Worm (Caenorhabditis elegans) whole organism, L4 larva: Measurements from ENCODE around the gene C34B4.4.

Source experiments
- F26F4.8 ChIP-seq: fragments of 200-800 bp; sonication (Bioruptor generic); conservative IDR thresholded peaks from 2 replicates; pipeline ENCODE4 v1.3.6; 2022; ENCODE audit warnings: missing genetic modification characterization, missing compliant biosample characterization
- F49E8.2 ChIP-seq: sonication (generic microtip); optimal IDR thresholded peaks from 2 replicates; lab custom pipeline; 2016; ENCODE audit warnings: missing compliant biosample characterization, mild to moderate bottlenecking, missing genetic modification characterization, borderline replicate concordance
- R02D3.7 ChIP-seq: fragments of 150-350 bp; sonication (generic microtip); optimal IDR thresholded peaks from 3 replicates; lab custom pipeline; 2014; ENCODE audit warnings: missing biosample characterization, missing genetic modification characterization
- Y5F2A.4 ChIP-seq: fragments of 200-800 bp; sonication (Bioruptor generic); optimal IDR thresholded peaks from 2 replicates; lab custom pipeline; 2018; ENCODE audit warnings: mild to moderate bottlenecking, missing genetic modification characterization, missing compliant biosample characterization
- aha-1 ChIP-seq: fragments of 150-350 bp; peaks from one replicate; lab custom pipeline; 2014; ENCODE audit warnings: missing biosample characterization, missing genetic modification characterization
- ama-1 ChIP-seq: fragments of 150-350 bp; optimal IDR thresholded peaks from 2 replicates; lab custom pipeline; 2014; ENCODE audit warnings: inconsistent platforms, mixed read lengths
- arid-1 ChIP-seq: fragments of 200-800 bp; sonication (Bioruptor generic); conservative IDR thresholded peaks from 2 replicates; pipeline ENCODE4 v1.3.6; 2022; ENCODE audit warnings: missing genetic modification reagents, missing genetic modification characterization, missing compliant biosample characterization
- attf-4 ChIP-seq: sonication (generic microtip); optimal IDR thresholded peaks from 3 replicates; lab custom pipeline; 2017; ENCODE audit warnings: missing biosample characterization, missing genetic modification characterization
- ceh-62 ChIP-seq: sonication (generic microtip); optimal IDR thresholded peaks from 2 replicates; lab custom pipeline; 2017; ENCODE audit warnings: missing biosample characterization, missing genetic modification characterization
- ctbp-1 ChIP-seq: fragments of 200-800 bp; sonication (Bioruptor generic); IDR thresholded peaks from 2 replicates; pipeline ENCODE4 v1.3.6; 2022; ENCODE audit warnings: missing genetic modification reagents, missing genetic modification characterization, missing compliant biosample characterization
- dmd-6 ChIP-seq: fragments of 200-800 bp; sonication (Bioruptor generic); IDR thresholded peaks from 2 replicates; pipeline ENCODE4 v1.3.6; 2022; ENCODE audit warnings: missing genetic modification reagents, missing genetic modification characterization, missing compliant biosample characterization
- dpl-1 ChIP-seq: fragments of 150-350 bp; optimal IDR thresholded peaks from 2 replicates; lab custom pipeline; 2014; ENCODE audit warnings: missing biosample characterization, missing genetic modification reagents, missing genetic modification characterization
- dve-1 ChIP-seq: sonication (generic microtip); optimal IDR thresholded peaks from 2 replicates; lab custom pipeline; 2017; ENCODE audit warnings: antibody characterized with exemption, mild to moderate bottlenecking, missing genetic modification characterization, missing compliant biosample characterization; ENCODE audit not compliant: insufficient read depth
- egl-27 ChIP-seq: sonication (generic microtip); optimal IDR thresholded peaks from 3 replicates; lab custom pipeline; 2017; ENCODE audit warnings: missing biosample characterization, missing genetic modification reagents, missing genetic modification characterization
- fkh-10 ChIP-seq: fragments of 150-350 bp; optimal IDR thresholded peaks from 2 replicates; lab custom pipeline; 2014; ENCODE audit warnings: missing biosample characterization, missing genetic modification reagents, missing genetic modification characterization
- fos-1 ChIP-seq: fragments of 150-350 bp; optimal IDR thresholded peaks from 2 replicates; lab custom pipeline; 2014; ENCODE audit warnings: missing biosample characterization, missing genetic modification characterization
- gei-8 ChIP-seq: fragments of 200-800 bp; sonication (Bioruptor generic); optimal IDR thresholded peaks from 2 replicates; lab custom pipeline; 2018; ENCODE audit warnings: mild to moderate bottlenecking, missing genetic modification characterization, missing compliant biosample characterization
- hif-1 ChIP-seq, 2 experiments: sonication (generic microtip); optimal IDR thresholded peaks; 2 replicates each; lab custom pipeline; 2016 to 2017; ENCODE audit warnings: missing compliant biosample characterization in 2 of 2, missing genetic modification characterization in 2 of 2, missing genetic modification reagents in 2 of 2, missing genotype in 2 of 2, mild to moderate bottlenecking in 1 of 2
- hmg-1.1 ChIP-seq: fragments of 200-800 bp; sonication (Bioruptor generic); IDR thresholded peaks from 2 replicates; pipeline ENCODE4 v1.3.6; 2022; ENCODE audit warnings: missing genetic modification reagents, missing genetic modification characterization, missing compliant biosample characterization
- lin-1 ChIP-seq: fragments of 200-800 bp; sonication (Bioruptor generic); IDR thresholded peaks from 2 replicates; pipeline ENCODE4 v1.3.6; 2022; ENCODE audit warnings: missing genetic modification reagents, missing genetic modification characterization, missing compliant biosample characterization
- lin-38 ChIP-seq: fragments of 200-800 bp; sonication (Bioruptor generic); IDR thresholded peaks from 2 replicates; pipeline ENCODE4 v1.3.6; 2022; ENCODE audit warnings: missing genetic modification reagents, missing genetic modification characterization, missing compliant biosample characterization
- lin-39 ChIP-seq: fragments of 150-350 bp; optimal IDR thresholded peaks from 2 replicates; lab custom pipeline; 2014; ENCODE audit warnings: missing biosample characterization, missing genetic modification reagents, missing genetic modification characterization
- lsy-2 ChIP-seq, 2 experiments: fragments of 150-350 bp in 1 of 2; sonication (generic microtip) in 1 of 2; optimal IDR thresholded peaks; 2 replicates each; lab custom pipeline; 2014 to 2017; ENCODE audit warnings: missing biosample characterization in 2 of 2, missing genetic modification characterization in 2 of 2
- madf-5 ChIP-seq, 2 experiments: fragments of 200-800 bp; sonication (Bioruptor generic); IDR thresholded peaks; 2 replicates each; pipeline ENCODE4 v1.3.6; 2022; ENCODE audit warnings: missing compliant biosample characterization in 2 of 2, missing genetic modification characterization in 2 of 2
- mdl-1 ChIP-seq, 2 experiments: fragments of 150-350 bp in 1 of 2; sonication (generic microtip) in 1 of 2; optimal IDR thresholded peaks; 2 replicates each; lab custom pipeline; 2014 to 2017; ENCODE audit warnings: missing biosample characterization in 2 of 2, missing genetic modification characterization in 2 of 2
- mdt-29 ChIP-seq: fragments of 200-800 bp; sonication (Bioruptor generic); IDR thresholded peaks from 2 replicates; pipeline ENCODE4 v1.3.6; 2022; ENCODE audit warnings: missing genetic modification reagents, missing genetic modification characterization, missing compliant biosample characterization
- nhr-10 ChIP-seq: fragments of 150-350 bp; optimal IDR thresholded peaks from 2 replicates; lab custom pipeline; 2014; ENCODE audit warnings: missing biosample characterization, missing genetic modification characterization
- nhr-28 ChIP-seq: fragments of 150-350 bp; optimal IDR thresholded peaks from 2 replicates; lab custom pipeline; 2014; ENCODE audit warnings: missing biosample characterization, missing genetic modification characterization
- nhr-6 ChIP-seq: fragments of 150-350 bp; optimal IDR thresholded peaks from 2 replicates; lab custom pipeline; 2014; ENCODE audit warnings: missing biosample characterization, missing genetic modification characterization
- nhr-77 ChIP-seq: fragments of 150-350 bp; optimal IDR thresholded peaks from 2 replicates; lab custom pipeline; 2014; ENCODE audit warnings: missing biosample characterization, missing genetic modification characterization
- pha-4 ChIP-seq, 2 experiments: fragments of 150-350 bp in 1 of 2; fragments of 200-800 bp in 1 of 2; sonication (Bioruptor generic) in 1 of 2; IDR thresholded peaks in 1 of 2; optimal IDR thresholded peaks in 1 of 2; 2 replicates each; pipeline versions ENCODE4 v1.3.6 to Lab custom; 2014 to 2022; ENCODE audit warnings: missing genetic modification characterization in 2 of 2, missing genetic modification reagents in 2 of 2, missing biosample characterization in 1 of 2, missing compliant biosample characterization in 1 of 2
- pqm-1 ChIP-seq: sonication (generic microtip); optimal IDR thresholded peaks from 2 replicates; lab custom pipeline; 2017; ENCODE audit warnings: missing biosample characterization, missing genetic modification characterization
- saeg-2 ChIP-seq: fragments of 200-800 bp; sonication (Bioruptor generic); IDR thresholded peaks from 2 replicates; pipeline ENCODE4 v1.3.6; 2022; ENCODE audit warnings: missing genetic modification reagents, missing genetic modification characterization, missing compliant biosample characterization
- set-16 ChIP-seq: fragments of 200-800 bp; sonication (Bioruptor generic); IDR thresholded peaks from 2 replicates; pipeline ENCODE4 v1.3.6; 2022; ENCODE audit warnings: missing genetic modification reagents, missing genetic modification characterization, missing compliant biosample characterization
- skn-1 ChIP-seq: fragments of 150-350 bp; optimal IDR thresholded peaks from 2 replicates; lab custom pipeline; 2014; ENCODE audit warnings: missing biosample characterization, missing genetic modification characterization
- tag-97 ChIP-seq: fragments of 200-800 bp; sonication (Bioruptor generic); IDR thresholded peaks from 2 replicates; pipeline ENCODE4 v1.3.6; 2022; ENCODE audit warnings: missing genetic modification characterization, missing compliant biosample characterization
- tra-1 ChIP-seq: fragments of 200-800 bp; sonication (Bioruptor generic); IDR thresholded peaks from 2 replicates; pipeline ENCODE4 v1.3.6; 2022; ENCODE audit warnings: missing genetic modification reagents, missing genetic modification characterization, missing compliant biosample characterization
- unc-130 ChIP-seq: sonication (generic microtip); optimal IDR thresholded peaks from 2 replicates; lab custom pipeline; 2016; ENCODE audit warnings: missing genetic modification reagents, missing genetic modification characterization, missing compliant biosample characterization
- unc-39 ChIP-seq: sonication (generic microtip); optimal IDR thresholded peaks from 2 replicates; lab custom pipeline; 2017; ENCODE audit warnings: missing biosample characterization, missing genetic modification characterization
- unc-62 ChIP-seq, 3 experiments: fragments of 150-350 bp in 1 of 3; sonication (generic microtip); optimal IDR thresholded peaks in 2 of 3; peaks in 1 of 3; 1 replicate in 1 of 3; 2 replicates in 2 of 3; lab custom pipeline; 2014 to 2017; ENCODE audit warnings: missing biosample characterization in 3 of 3, missing genetic modification characterization in 3 of 3, missing genetic modification reagents in 3 of 3, missing genotype in 1 of 3
- zag-1 ChIP-seq: fragments of 150-350 bp; optimal IDR thresholded peaks from 2 replicates; lab custom pipeline; 2014; ENCODE audit warnings: missing biosample characterization, missing genetic modification characterization
- zfp-3 ChIP-seq: fragments of 200-800 bp; sonication (Bioruptor generic); conservative IDR thresholded peaks from 2 replicates; pipeline ENCODE4 v1.3.6; 2022; ENCODE audit warnings: missing genetic modification reagents, missing genetic modification characterization, missing compliant biosample characterization
- zip-11 ChIP-seq: fragments of 200-800 bp; sonication (Bioruptor generic); IDR thresholded peaks from 2 replicates; pipeline ENCODE4 v1.3.6; 2022; ENCODE audit warnings: missing genetic modification characterization, missing compliant biosample characterization
- ztf-11 ChIP-seq: fragments of 150-350 bp; optimal IDR thresholded peaks from 2 replicates; lab custom pipeline; 2014; ENCODE audit warnings: missing biosample characterization, missing genetic modification characterization
- ztf-7 ChIP-seq: fragments of 150-350 bp; optimal IDR thresholded peaks from 2 replicates; lab custom pipeline; 2014; ENCODE audit warnings: missing biosample characterization, missing genetic modification characterization

The C34B4.4 gene

DNA sequence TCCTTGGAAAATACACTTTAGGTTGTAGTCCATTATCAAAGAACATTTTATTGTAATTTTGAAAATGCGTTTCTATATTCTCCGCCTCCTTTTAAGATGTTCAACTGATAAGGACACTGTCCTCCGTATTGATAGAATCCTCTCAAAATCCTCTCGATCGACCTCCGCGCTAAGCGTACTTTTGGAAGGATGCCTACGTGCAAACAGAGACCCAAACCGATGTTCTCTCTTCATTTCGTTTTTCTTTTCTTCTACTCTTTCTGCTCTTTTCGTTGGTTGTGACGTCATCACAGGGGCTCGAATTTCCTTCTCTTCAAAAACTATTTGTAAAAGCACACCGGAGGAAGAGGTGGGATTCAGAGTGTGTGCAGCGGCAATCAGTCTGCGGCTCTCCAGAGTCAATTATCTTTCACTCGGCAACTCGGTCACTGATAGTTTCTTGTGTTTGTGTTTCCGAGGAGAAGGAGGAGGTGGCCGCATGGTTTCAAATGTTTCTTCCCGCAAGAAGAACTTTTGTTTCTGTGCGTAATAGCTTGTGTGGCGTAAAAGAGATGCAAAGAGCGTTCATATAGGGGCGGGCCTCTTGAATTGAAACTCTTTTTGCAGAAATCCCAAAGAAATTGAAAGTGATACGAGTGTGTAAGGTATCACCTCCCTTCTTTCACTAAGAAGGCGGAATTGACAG, 7.6 kb upstream of the C34B4.4 start, which contains the start of gene C34B4.2 (continued):
- peak; percentile 72; the same call in 1 of the 2 replicates for TF ChIP-seq tra-1 (GFP tag; lab: Robert Waterston, UW)
- peak; percentile 79 for TF ChIP-seq dmd-6 (GFP tag; lab: Robert Waterston, UW)
- peak in 1 of 2 experiments; percentile 93 for TF ChIP-seq unc-62 (GFP tag; optimal IDR thresholded peaks at IDR 0.05 in 1 of 2; lab: Kevin White, UChicago)
- no peak for TF ChIP-seq unc-62 (tag; optimal IDR thresholded peaks at IDR 0.05; lab: Kevin White, UChicago)
- no peak for TF ChIP-seq zfp-3 (GFP tag; lab: Robert Waterston, UW)
- 0 out of 2 replicates have a peak, but pooled peaks have one; percentile 46 for TF ChIP-seq ctbp-1 (GFP tag; lab: Robert Waterston, UW)
- no peak for TF ChIP-seq nhr-10 (tag; lab: Kevin White, UChicago)
- TF ChIP-seq arid-1, result no peak
- TF ChIP-seq hmg-1.1 (GFP tag; lab: Robert Waterston, UW), result 0 out of 2 replicates have a peak, but pooled peaks have one; percentile 65
- TF ChIP-seq tag-97 (GFP tag; lab: Robert Waterston, UW), result no peak
- no peak for TF ChIP-seq pqm-1
- no peak for TF ChIP-seq unc-130 (GFP tag; lab: Kevin White, UChicago)
- TF ChIP-seq hif-1 (tag; optimal IDR thresholded peaks at IDR 0.05; lab: Kevin White, UChicago), result peak; percentile 84 to 99
- TF ChIP-seq dve-1 (tag; lab: Kevin White, UChicago), result peak; percentile 57
- peak; percentile 38; the same call in 1 of the 2 replicates for TF ChIP-seq mdt-29 (GFP tag; lab: Robert Waterston, UW)
- peak; percentile 100 for TF ChIP-seq aha-1
- TF ChIP-seq nhr-77 (tag; lab: Kevin White, UChicago), result peak; percentile 5
- TF ChIP-seq saeg-2 (GFP tag; lab: Robert Waterston, UW), result no peak
- peak; percentile 55 for TF ChIP-seq nhr-28 (tag; lab: Kevin White, UChicago)
- TF ChIP-seq ama-1 (lab: Kevin White, UChicago), result no peak
- peak; percentile 25; the same call in 1 of the 2 replicates for TF ChIP-seq lin-38 (GFP tag; lab: Robert Waterston, UW)
- no peak for TF ChIP-seq madf-5 (GFP tag; IDR thresholded peaks at IDR 0.05; lab: Robert Waterston, UW)
- peak in 1 of 2 experiments; percentile 66 for TF ChIP-seq mdl-1 (tag; optimal IDR thresholded peaks at IDR 0.05; lab: Kevin White, UChicago)
- no peak for TF ChIP-seq fos-1 (tag; lab: Kevin White, UChicago)
- TF ChIP-seq nhr-6 (tag; lab: Kevin White, UChicago), result no peak
- TF ChIP-seq ztf-7, result peak; percentile 23
- peak; percentile 68; the same call in 1 of the 2 replicates for TF ChIP-seq lin-1 (GFP tag; lab: Robert Waterston, UW)
- TF ChIP-seq R02D3.7 (tag; lab: Kevin White, UChicago), result no peak
- no peak for TF ChIP-seq gei-8 (GFP tag; lab: Kevin White, UChicago)
- no peak for TF ChIP-seq dpl-1 (GFP tag; lab: Kevin White, UChicago)
- TF ChIP-seq set-16 (GFP tag; lab: Robert Waterston, UW), result no peak
- TF ChIP-seq F26F4.8 (GFP tag; lab: Robert Waterston, UW), result no peak

ce11 chrV:13083751-13084672, 6.2 kb upstream of the C34B4.4 start:
- TF ChIP-seq zag-1 (tag; lab: Kevin White, UChicago) (no peak), gei-8 (GFP tag; lab: Kevin White, UChicago) (no peak), hif-1 (tag; optimal IDR thresholded peaks at IDR 0.05; lab: Kevin White, UChicago) (peak in 1 of 2 experiments; percentile 25), unc-39 (no peak), mdt-29 (GFP tag; lab: Robert Waterston, UW) (no peak), zip-11 (GFP tag; lab: Robert Waterston, UW) (no peak), unc-130 (GFP tag; lab: Kevin White, UChicago) (no peak), ceh-62 (no peak), pha-4 (GFP tag; IDR thresholded peaks at IDR 0.05; lab: Robert Waterston, UW) (no peak), pha-4 (tag; optimal IDR thresholded peaks at IDR 0.05; lab: Kevin White, UChicago) (no peak), ctbp-1 (GFP tag; lab: Robert Waterston, UW) (no peak), Y5F2A.4 (no peak), egl-27 (tag; lab: Kevin White, UChicago) (no peak), dpl-1 (GFP tag; lab: Kevin White, UChicago) (no peak), attf-4 (tag; lab: Kevin White, UChicago) (no peak), F49E8.2 (no peak), lin-39 (tag; lab: Kevin White, UChicago) (no peak), arid-1 (no peak), ztf-11 (no peak), lsy-2 (tag; optimal IDR thresholded peaks at IDR 0.05; lab: Kevin White, UChicago) (no peak), skn-1 (tag; lab: Kevin White, UChicago) (no peak), saeg-2 (GFP tag; lab: Robert Waterston, UW) (no peak), fkh-10 (GFP tag; lab: Kevin White, UChicago) (peak; percentile 37)
